Worm (Caenorhabditis elegans) whole organism, dauer: ENCODE measurements around the gene C56C10.9.

Source experiments
- unc-62 ChIP-seq: sonication (generic microtip); optimal IDR thresholded peaks from 2 replicates; lab custom pipeline; 2017; ENCODE audit warnings: missing biosample characterization, missing genetic modification reagents, missing genetic modification characterization

The C56C10.9 gene

DNA sequence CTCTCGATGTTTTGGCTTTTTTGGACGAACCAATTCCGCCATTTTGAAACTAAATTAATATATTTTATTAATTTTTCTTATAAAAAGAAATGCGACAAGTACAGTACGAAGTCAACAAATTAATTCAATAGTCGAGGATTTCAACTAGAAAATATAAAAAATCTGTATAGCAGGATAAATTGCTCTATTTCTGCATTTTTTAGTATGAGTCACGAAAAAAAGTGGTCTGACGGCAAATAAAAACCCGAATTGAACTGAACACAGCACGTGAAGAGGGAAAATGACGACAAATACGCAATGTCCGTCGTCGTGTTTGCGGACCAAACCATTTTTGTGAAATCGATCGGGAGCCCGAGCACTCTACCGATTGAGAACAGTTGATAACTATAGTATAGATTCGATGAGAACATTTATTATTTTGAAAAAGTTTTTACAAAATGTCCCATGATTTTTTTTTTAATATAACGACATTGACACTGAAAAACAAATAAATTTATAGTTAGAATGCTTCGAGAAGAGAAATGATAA is 17.2 kb upstream of the C56C10.9 start, which contains the start of gene epg-5:
TSS of gene epg-5 (minus strand) at position 51 of the 528 bp plus-strand sequence.
- TF ChIP-seq unc-62: no peak

ce11 chrII:6608626-6609025 is 16.5 kb upstream of the C56C10.9 start:
- no peak for TF ChIP-seq unc-62

DNA sequence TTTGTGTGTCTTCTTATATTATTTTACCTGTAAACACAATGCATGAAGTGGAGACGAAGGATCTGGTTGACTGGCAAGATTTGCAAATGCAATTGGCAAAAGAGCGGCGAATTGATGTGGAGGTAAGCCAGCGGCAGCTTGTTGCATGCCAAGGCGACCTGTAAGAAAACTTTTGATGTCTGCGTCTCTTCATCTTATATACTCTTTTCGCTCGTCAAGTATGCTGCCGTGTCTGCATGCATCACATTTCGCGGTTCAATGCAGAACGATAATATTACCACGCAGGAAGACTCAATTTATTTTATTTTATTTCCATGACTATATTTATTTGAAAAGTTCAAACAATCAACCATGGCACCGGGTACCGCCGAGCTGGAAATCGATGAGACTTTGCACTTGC is 8.8 kb upstream of the C56C10.9 start, which contains the start of gene vps-33.2:
TSS of gene vps-33.2 (plus strand) at position 244 of the 400 bp plus-strand sequence.
- TF ChIP-seq unc-62: no peak

- TF ChIP-seq unc-62: no peak
These were observed 5.9 kb upstream of the C56C10.9 start, which contains the start of gene dnj-8 for ce11 chrII:6598050-6598449. Gene dnj-8 (minus strand): TSS chrII:6598080.

- TF ChIP-seq unc-62: no peak
These were observed 5.4 kb upstream of the C56C10.9 start for ce11 chrII:6597507-6597906.

DNA sequence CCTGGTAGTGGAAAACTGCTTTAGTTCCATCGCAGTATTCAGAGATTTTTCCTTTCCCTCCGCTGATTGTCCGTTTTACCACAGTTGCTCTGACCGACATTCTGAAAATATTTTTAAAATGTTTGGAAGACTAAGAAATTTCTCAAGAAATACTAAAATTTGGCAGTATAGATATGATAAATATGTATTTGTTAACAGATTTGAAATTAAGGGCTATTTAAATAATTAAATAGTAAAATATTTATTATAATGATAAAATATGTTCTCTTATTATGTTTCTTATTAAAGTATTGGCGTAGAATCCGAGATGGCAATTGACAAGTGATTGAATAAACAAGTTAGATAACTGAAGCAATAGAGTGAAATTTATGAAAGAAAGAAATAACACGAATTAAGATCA is 2.0 kb upstream of the C56C10.9 start, which contains the start of gene aipr-1:
TSS of gene aipr-1 (minus strand) at position 101 of the 400 bp plus-strand sequence.
- no peak for TF ChIP-seq unc-62

- TF ChIP-seq unc-62: no peak
These were observed 1.2 kb downstream of the C56C10.9 start for ce11 chrII:6591000-6591399.

- TF ChIP-seq unc-62: no peak
These were observed 2.7 kb downstream of the C56C10.9 start, which contains the start of gene vps-32.1 for ce11 chrII:6589408-6589807. Gene vps-32.1 (plus strand): TSS chrII:6589708.

DNA sequence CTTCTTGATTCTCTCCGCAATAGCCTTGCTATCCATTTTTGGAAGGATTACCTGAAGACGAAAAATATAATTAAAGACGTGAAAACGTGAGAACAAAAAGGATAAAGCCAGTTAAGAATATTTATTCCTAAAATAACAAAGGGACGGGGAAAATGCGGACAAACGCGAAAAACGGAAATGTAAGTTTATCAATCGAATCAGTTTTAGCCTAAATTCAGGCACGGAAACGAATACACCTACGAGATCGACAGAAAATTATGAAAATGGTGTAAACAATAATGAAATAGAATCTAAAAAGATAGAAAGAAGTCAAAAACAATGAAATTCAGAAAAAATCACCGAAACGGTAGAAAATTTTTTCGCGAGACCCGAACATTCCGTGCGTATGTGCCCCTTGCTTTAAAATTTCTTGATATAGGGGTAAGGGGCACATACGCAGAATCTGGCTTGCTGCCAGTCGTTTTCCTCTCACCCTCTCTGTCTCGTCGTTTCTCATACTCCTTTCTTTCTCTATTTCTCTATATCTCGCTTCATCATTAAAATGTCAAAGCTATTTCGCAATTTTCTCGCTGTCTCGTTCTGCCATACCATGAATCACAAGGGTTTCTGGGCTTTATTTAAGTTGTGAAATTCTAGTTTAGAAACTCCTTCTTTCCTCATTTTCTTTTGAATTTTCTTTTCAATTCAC is 3.4 kb downstream of the C56C10.9 start, which contains the start of gene icd-1:
TSS of gene icd-1 (minus strand) at position 51 of the 688 bp plus-strand sequence.
- TF ChIP-seq unc-62: no peak

DNA sequence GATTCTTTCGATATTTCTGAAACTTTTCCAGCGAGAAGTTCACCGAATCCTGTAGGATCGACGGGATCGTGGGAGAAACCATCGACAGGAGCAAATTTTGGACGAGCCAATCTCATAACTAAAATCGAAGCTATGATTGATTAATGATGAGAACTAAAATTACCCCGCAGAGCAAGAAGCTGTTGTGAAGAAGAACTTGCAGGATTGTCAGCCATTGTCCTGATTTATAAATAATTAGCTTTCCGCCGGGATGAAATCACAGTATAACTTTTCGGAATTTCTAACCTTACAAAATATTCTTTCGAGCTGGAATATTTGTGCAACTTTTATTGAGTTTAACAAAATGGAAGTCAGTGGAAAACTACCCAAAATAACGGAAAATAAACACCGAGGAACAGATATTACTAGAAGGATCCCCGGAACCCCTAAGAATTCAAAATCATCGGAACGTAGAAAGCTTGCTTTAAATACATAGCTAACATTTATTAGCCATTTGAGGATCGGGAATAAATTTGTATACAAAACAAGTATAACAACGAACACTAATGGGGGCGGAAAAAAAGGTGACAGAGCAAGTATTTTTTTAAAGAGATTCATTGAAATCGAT is 4.8 kb downstream of the C56C10.9 start, which contains the start of gene C56C10.7:
TSS of gene C56C10.7 (minus strand) at position 312 of the 607 bp plus-strand sequence.
- no peak for TF ChIP-seq unc-62

- no peak for TF ChIP-seq unc-62
These were observed 9.4 kb downstream of the C56C10.9 start, which contains the start of gene C56C10.4 for ce11 chrII:6582758-6583157. Gene C56C10.4 (plus strand): TSS chrII:6583058.

- TF ChIP-seq unc-62: no peak
These were observed 10.9 kb downstream of the C56C10.9 start, which contains the start of gene C56C10.6 for ce11 chrII:6581236-6581635. Gene C56C10.6 (minus strand): TSS chrII:6581336.

DNA sequence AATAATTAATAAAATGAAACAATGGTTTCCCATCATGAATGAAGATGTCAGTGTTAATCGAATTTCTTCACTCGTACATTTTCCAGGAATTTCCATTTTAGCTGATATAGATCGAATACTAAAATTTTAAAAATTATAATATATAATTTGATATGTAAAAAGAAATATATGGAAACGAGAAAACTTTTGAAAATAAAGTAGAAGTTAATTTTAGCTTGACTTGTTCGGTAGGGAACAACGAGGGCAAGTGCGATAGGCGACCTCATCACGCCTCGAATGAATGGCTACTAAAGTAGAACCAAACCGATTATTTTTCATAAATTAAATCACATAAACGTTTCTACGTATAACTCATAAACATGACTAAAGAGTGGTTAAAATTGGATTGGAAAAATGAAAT is 13.8 kb downstream of the C56C10.9 start, which contains the start of gene sra-31:
TSS of gene sra-31 (minus strand) at position 101 of the 400 bp plus-strand sequence.
- TF ChIP-seq unc-62: no peak

DNA sequence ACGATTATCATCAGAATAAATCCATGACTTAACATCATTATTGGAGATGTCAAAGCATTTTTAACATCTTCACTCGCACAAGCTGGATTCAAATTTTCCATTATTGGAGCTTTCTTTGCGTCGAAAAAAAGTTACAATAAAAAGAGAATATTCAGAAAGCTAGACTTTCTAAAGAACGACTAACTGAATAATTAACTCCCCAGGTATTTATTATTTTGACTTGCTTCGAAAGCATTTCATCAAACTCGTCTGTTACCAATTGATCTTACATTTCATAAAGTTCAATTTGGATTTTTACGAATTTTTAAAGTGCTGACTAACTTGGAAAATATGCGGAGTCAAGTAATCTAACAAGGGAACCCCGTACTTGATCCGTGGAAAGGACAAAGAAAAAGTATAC is 16.5 kb downstream of the C56C10.9 start, which contains the start of gene sra-29:
TSS of gene sra-29 (minus strand) at position 101 of the 400 bp plus-strand sequence.
- TF ChIP-seq unc-62: no peak

DNA sequence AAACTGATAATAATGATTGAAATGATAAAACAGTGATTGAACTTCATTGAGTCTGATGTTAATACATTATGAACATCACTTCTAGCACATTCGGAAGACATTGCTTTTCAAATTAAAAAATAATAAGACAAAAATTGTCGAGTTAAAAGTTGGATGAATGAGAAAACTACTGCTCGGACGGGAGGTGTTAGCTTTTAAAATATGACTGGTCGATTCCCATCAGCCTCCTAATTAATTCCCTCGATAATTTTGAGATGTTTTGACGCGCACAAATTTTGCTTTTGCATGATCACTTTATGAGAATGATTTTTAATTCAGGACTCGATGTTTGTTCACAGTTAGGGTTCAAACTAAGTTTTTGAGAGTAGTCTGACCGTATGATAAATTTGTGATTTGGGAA is 18.5 kb downstream of the C56C10.9 start, which contains the start of gene sra-28:
TSS of gene sra-28 (minus strand) at position 101 of the 400 bp plus-strand sequence.
- TF ChIP-seq unc-62: no peak

DNA sequence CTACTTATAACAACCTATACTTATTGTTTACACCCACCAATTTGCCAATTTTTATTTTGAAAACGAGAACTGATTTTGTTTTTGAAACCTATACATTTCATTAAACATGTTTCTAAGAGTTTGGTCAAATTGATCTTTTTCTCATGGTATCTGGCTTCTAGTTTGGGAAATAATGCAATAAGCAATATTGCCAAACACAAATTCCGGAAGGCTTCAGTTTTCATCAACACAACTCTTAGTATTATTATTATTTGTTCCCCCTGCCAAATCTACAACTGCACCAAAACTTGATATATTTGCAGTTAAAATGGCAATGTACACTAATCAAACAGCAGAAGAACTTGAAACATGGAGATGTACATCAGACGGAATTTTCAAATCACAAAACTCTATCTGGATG is 23.4 kb downstream of the C56C10.9 start, which contains the start of gene sra-27:
TSS of gene sra-27 (plus strand) at position 301 of the 400 bp plus-strand sequence.
- TF ChIP-seq unc-62: no peak
